Worm (Caenorhabditis elegans) whole organism, young adult: ENCODE measurements around the gene C15H11.13.

Experiments
- ama-1 ChIP-seq, 3 experiments: fragments of 150-350 bp in 1 of 3; sonication (generic microtip) in 2 of 3; optimal IDR thresholded peaks; 2 replicates each; lab custom pipeline; 2014 to 2018; ENCODE audit warnings: missing biosample characterization in 2 of 3, missing genetic modification characterization in 2 of 3, missing genetic modification reagents in 2 of 3
- let-526 ChIP-seq: fragments of 200-800 bp; sonication (Bioruptor generic); IDR thresholded peaks from 2 replicates; pipeline ENCODE4 v1.3.6; 2022; ENCODE audit warnings: missing genetic modification reagents, missing genetic modification characterization, missing compliant biosample characterization
- sdz-38 ChIP-seq: sonication (generic microtip); optimal IDR thresholded peaks from 2 replicates; lab custom pipeline; 2016; ENCODE audit warnings: missing genotype, missing genetic modification characterization, missing compliant biosample characterization
- unc-62 ChIP-seq: fragments of 150-350 bp; optimal IDR thresholded peaks from 2 replicates; lab custom pipeline; 2014; ENCODE audit warnings: missing biosample characterization, missing genetic modification reagents, missing genetic modification characterization

DNA sequence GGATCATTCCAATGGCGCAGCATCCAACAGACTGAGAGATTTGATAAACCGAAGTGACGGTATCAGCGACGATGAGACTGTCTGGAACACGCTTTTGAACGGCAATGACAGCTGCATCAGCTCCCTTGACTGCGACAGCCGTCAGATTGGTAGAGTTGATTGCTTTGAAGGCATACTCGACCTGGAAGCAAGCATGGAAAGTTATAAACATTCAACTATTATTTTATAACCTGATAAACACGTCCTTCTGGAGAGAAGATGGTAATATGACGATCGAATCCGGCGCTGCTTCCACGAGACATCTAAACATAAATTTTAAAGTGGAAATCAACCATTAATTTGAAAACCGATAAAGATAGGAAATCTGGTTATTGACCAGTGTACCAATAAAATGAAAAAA, 27.5 kb downstream of the C15H11.13 start, which contains the start of gene pas-1:
- TF ChIP-seq unc-62 (GFP tag; lab: Kevin White, UChicago), result no peak
- TF ChIP-seq let-526 (GFP tag; lab: Robert Waterston, UW), result no peak
- no peak for TF ChIP-seq sdz-38
- no peak for TF ChIP-seq ama-1 (optimal IDR thresholded peaks at IDR 0.05; lab: Kevin White, UChicago)
- TF ChIP-seq ama-1 (GFP tag; optimal IDR thresholded peaks at IDR 0.05; lab: Kevin White, UChicago), result no peak
